Worm (Caenorhabditis elegans): ENCODE data around the gene lsm-5.

- no peak for TF ChIP-seq mml-1 (tag; optimal IDR thresholded peaks at IDR 0.05)
- TF ChIP-seq daf-12 (tag; optimal IDR thresholded peaks at IDR 0.05): no peak
- TF ChIP-seq nhr-237 (tag; optimal IDR thresholded peaks at IDR 0.05): no peak
- no peak for TF ChIP-seq eor-1 (tag; optimal IDR thresholded peaks at IDR 0.05)
- no peak for TF ChIP-seq ztf-11 (tag; optimal IDR thresholded peaks at IDR 0.05)
Observed at ce11 chrV:15571006-15571526, 886 bp downstream of the lsm-5 start, which contains the start of gene fbxa-95.
